Worm (Caenorhabditis elegans): ENCODE measurements around the gene mcm-3AP.

Gene mcm-3AP

ce11 chrIV:7948290-7948689 lies at the start of gene mcm-3AP:
Gene mcm-3AP, plus strand, starts transcription at chrIV:7948672.
- peak; percentile 70 for TF ChIP-seq lsy-2 (tag; optimal IDR thresholded peaks at IDR 0.05)

ce11 chrIV:7902221-7902904 lies 46.1 kb upstream of the mcm-3AP start, which contains the start of gene arp-11:
Gene arp-11, minus strand, starts transcription at chrIV:7902271.
- TF ChIP-seq ceh-43 (GFP tag; optimal IDR thresholded peaks at IDR 0.05) (no peak), mls-2 (tag; optimal IDR thresholded peaks at IDR 0.05) (no peak), bed-3 (GFP tag; optimal IDR thresholded peaks at IDR 0.05) (no peak), lin-13 (tag; optimal IDR thresholded peaks at IDR 0.05) (no peak), lsy-2 (tag; optimal IDR thresholded peaks at IDR 0.05) (peak; percentile 96), nhr-237 (tag; optimal IDR thresholded peaks at IDR 0.05) (peak; percentile 55), ces-1 (GFP tag; optimal IDR thresholded peaks at IDR 0.05) (peak; percentile 49), tbx-8 (GFP tag; optimal IDR thresholded peaks at IDR 0.05) (no peak), pha-4 (tag; optimal IDR thresholded peaks at IDR 0.05) (peak; percentile 37), mep-1 (tag; optimal IDR thresholded peaks at IDR 0.05) (peak; percentile 71), ceh-39 (tag; optimal IDR thresholded peaks at IDR 0.05) (no peak), unc-120 (tag; optimal IDR thresholded peaks at IDR 0.05; ENCODE audit: poor library complexity, severe bottlenecking) (peak; percentile 25)

- TF ChIP-seq ces-1 (GFP tag; optimal IDR thresholded peaks at IDR 0.05) (peak; percentile 52), hlh-1 (tag; optimal IDR thresholded peaks at IDR 0.05) (peak; percentile 30), lin-13 (tag; optimal IDR thresholded peaks at IDR 0.05) (no peak)
These were observed 45.1 kb upstream of the mcm-3AP start, which contains the start of gene C49H3.6 for ce11 chrIV:7903359-7903758. Gene C49H3.6, plus strand, starts transcription at chrIV:7903738.

DNA sequence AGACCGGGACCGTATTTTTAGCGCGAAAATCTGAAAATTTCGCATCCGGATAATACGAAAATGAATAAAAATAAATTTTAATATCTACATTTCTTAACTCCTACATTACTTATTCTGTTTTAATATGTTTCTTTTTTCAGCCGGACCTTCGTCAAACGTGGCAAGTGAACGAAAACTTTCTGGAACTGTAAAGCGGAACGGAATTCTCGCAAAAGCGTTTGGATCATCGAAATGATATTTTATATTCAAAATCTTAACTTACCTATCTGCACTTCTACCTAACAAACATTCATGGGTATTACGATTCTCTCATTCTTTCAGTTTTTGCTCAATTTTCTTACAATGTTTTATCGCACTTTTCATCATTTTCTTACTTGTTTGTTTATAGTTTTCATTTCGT lies 41.8 kb upstream of the mcm-3AP start:
- TF ChIP-seq ham-2 (GFP tag; optimal IDR thresholded peaks at IDR 0.05) (no peak), nhr-28 (tag; optimal IDR thresholded peaks at IDR 0.05) (no peak), snpc-4 (tag; optimal IDR thresholded peaks at IDR 0.05) (no peak), drap-1 (GFP tag; optimal IDR thresholded peaks at IDR 0.05) (no peak), lsy-2 (tag; optimal IDR thresholded peaks at IDR 0.05) (no peak), nhr-2 (tag; optimal IDR thresholded peaks at IDR 0.05) (no peak), lin-13 (tag; optimal IDR thresholded peaks at IDR 0.05) (no peak), nhr-12 (tag; optimal IDR thresholded peaks at IDR 0.05) (no peak), tbx-8 (GFP tag; optimal IDR thresholded peaks at IDR 0.05) (no peak), hlh-1 (tag; optimal IDR thresholded peaks at IDR 0.05) (no peak)

DNA sequence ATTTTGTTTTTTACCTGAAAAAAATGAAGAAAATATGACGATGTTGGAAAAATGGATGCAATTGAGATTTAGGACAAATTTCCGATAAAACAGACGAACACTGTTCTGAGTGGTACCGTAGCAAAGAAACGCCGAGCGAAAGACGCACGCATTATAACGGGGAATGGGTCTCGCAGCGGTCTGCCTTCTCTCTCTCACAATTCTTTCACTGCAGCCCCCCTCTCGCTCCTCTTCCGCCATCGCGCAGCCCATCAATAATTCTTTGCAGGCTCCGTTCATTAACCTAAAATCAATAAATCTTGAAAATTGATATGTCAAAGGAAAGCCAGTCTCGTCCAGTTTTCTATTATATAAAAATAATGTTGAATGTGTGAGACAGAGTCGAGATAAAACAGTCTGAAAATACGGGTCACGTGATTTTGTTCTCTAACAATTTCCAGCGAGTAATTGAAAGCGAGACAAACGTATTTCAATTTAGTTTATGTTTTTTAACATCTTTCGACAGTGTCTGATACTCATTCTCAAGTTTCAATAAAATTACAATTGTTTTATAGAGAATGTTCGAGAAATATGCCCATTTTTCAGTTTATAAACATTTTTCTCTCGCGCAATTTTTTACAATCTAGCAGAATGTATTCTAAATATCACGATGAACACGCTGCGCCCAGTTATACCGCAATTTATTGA lies 38.9 kb upstream of the mcm-3AP start:
- no peak for TF ChIP-seq mab-5 (tag; optimal IDR thresholded peaks at IDR 0.05)
- TF ChIP-seq blmp-1 (tag; optimal IDR thresholded peaks at IDR 0.05), result no peak
- TF ChIP-seq unc-120 (tag; optimal IDR thresholded peaks at IDR 0.05; ENCODE audit: poor library complexity, severe bottlenecking), result no peak
- peak; percentile 65 for TF ChIP-seq mep-1 (tag; optimal IDR thresholded peaks at IDR 0.05)
- TF ChIP-seq lsy-2 (tag; optimal IDR thresholded peaks at IDR 0.05), result peak; percentile 65
- peak; percentile 19 for TF ChIP-seq hlh-1 (tag; optimal IDR thresholded peaks at IDR 0.05)
- no peak for TF ChIP-seq sem-2 (GFP tag; optimal IDR thresholded peaks at IDR 0.05)
- peak; percentile 8 for TF ChIP-seq ces-1 (GFP tag; optimal IDR thresholded peaks at IDR 0.05)

DNA sequence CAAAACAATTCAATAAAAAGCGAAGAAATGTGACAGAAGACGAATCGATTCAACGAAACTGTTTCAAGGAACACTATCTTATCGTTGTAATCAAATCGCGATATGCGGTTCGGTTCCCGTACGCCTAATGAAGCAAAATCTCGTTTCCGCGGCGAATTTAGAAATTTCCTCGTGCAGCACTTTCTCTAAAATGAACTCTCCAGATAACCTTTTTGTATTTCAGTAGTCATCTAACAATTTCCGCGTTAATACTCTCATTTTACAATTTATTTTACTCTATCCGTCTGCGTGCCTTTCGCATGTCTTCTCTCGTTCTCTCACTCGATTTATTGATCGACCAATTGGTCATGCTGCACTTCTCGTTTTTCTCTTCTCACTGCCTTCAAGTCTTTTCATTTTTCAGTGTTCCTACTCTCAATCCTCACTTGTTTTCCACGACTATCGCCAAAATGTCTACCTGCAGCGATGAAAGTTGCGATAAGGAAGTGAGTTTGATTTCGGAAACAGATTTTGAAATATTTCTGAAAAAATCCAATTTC lies 38.2 kb upstream of the mcm-3AP start, which contains the start of the genes npp-27 and ntl-4:
npp-27 (minus strand) TSS at position 51 of the 539 bp plus-strand sequence.
ntl-4 (plus strand) TSS at position 379 of the 539 bp plus-strand sequence.
- TF ChIP-seq ceh-83 (GFP tag; optimal IDR thresholded peaks at IDR 0.05) (peak; percentile 33), hlh-1 (tag; optimal IDR thresholded peaks at IDR 0.05) (peak; percentile 30), elt-1 (tag; optimal IDR thresholded peaks at IDR 0.05; ENCODE audit: borderline replicate concordance, insufficient read depth) (peak; percentile 83), ham-2 (GFP tag; optimal IDR thresholded peaks at IDR 0.05) (no peak), ces-1 (GFP tag; optimal IDR thresholded peaks at IDR 0.05) (peak; percentile 6)

DNA sequence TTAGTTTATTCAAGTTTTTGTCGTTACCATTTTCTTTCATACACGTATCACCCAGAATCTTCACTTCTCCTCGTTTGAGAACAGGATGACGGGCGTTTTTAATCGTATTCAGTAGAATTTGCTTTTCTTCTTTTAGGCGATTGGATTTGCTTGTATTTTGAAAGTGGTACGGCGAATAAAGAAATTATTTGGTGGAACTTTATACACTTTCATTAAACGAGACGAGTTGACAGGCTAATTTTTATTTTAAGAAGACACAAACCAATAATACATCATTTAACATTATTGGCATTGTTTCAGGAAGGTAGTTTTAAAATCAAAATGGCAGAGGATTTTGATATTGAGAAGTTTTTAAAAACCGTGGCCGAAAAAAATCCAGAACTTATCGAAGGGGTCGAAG lies 33.5 kb upstream of the mcm-3AP start, which contains the start of gene C49H3.4:
C49H3.4 (plus strand) TSS at position 301 of the 400 bp plus-strand sequence.
- TF ChIP-seq elt-3 (tag; optimal IDR thresholded peaks at IDR 0.05) (no peak), unc-120 (tag; optimal IDR thresholded peaks at IDR 0.05; ENCODE audit: poor library complexity, severe bottlenecking) (no peak), sem-2 (GFP tag; optimal IDR thresholded peaks at IDR 0.05) (no peak), nhr-237 (tag; optimal IDR thresholded peaks at IDR 0.05) (no peak), bed-3 (GFP tag; optimal IDR thresholded peaks at IDR 0.05) (no peak), cnd-1 (tag; optimal IDR thresholded peaks at IDR 0.05) (no peak)

All from whole organism, mixed stage, embryonic.